Fruit fly (Drosophila melanogaster) whole organism, wandering third instar larva: ENCODE results near the gene CG14416.
A peak's percentile ranks its signal among the peaks of the same experiment; 100 is the strongest.

Experiments
- Abd-B ChIP-seq: fragments of >200 bp; optimal IDR thresholded peaks from 2 replicates; lab custom pipeline; 2017; ENCODE audit warnings: missing biosample characterization, missing genetic modification characterization
- CG32264 ChIP-seq: fragments of 200-800 bp; sonication (Bioruptor generic); optimal IDR thresholded peaks from 2 replicates; lab custom pipeline; 2016; ENCODE audit warnings: missing biosample characterization, missing genetic modification characterization
- CG9705 ChIP-seq: fragments of 200-800 bp; sonication (Bioruptor generic); optimal IDR thresholded peaks from 2 replicates; lab custom pipeline; 2018; ENCODE audit warnings: missing biosample characterization, mild to moderate bottlenecking, missing genetic modification characterization
- Dif ChIP-seq: fragments of 200-275, 200-300 bp; sonication (Bioruptor generic); optimal IDR thresholded peaks from 2 replicates; lab custom pipeline; 2018; ENCODE audit warnings: missing biosample characterization, missing genetic modification characterization; ENCODE audit not compliant: partially characterized antibody
- GATAd ChIP-seq: sonication (Bioruptor generic); optimal IDR thresholded peaks from 2 replicates; lab custom pipeline; 2016; ENCODE audit warnings: missing biosample characterization, missing genetic modification characterization
- HLH106 ChIP-seq: fragments of 200-800 bp; optimal IDR thresholded peaks from 3 replicates; lab custom pipeline; 2019; ENCODE audit warnings: missing biosample characterization, mild to moderate bottlenecking, missing genetic modification characterization, moderate library complexity
- Hnf4 ChIP-seq: fragments of 200-800 bp; sonication (Bioruptor generic); optimal IDR thresholded peaks from 2 replicates; lab custom pipeline; 2016; ENCODE audit warnings: missing biosample characterization, mild to moderate bottlenecking, missing genetic modification characterization
- Hr78 ChIP-seq: fragments of >200 bp; optimal IDR thresholded peaks from 2 replicates; lab custom pipeline; 2017; ENCODE audit warnings: missing biosample characterization, missing genetic modification characterization
- Hr83 ChIP-seq: fragments of 200-300 bp; sonication (Bioruptor generic); optimal IDR thresholded peaks from 2 replicates; lab custom pipeline; 2016; ENCODE audit warnings: missing biosample characterization, mild to moderate bottlenecking, missing genetic modification characterization, moderate library complexity; ENCODE audit not compliant: poor library complexity, severe bottlenecking
- N ChIP-seq: fragments of >200 bp; optimal IDR thresholded peaks from 2 replicates; lab custom pipeline; 2018; ENCODE audit warnings: missing biosample characterization, missing external identifiers, missing genetic modification characterization
- OdsH ChIP-seq: fragments of 200-800 bp; sonication (Bioruptor generic); optimal IDR thresholded peaks from 2 replicates; lab custom pipeline; 2016; ENCODE audit warnings: missing biosample characterization, mild to moderate bottlenecking, missing genetic modification characterization
- Rel ChIP-seq, 2 experiments: fragments of 200-800 bp; sonication (Bioruptor generic) in 1 of 2; optimal IDR thresholded peaks; 2 replicates in 1 of 2; 3 replicates in 1 of 2; lab custom pipeline; 2016 to 2019; ENCODE audit warnings: mild to moderate bottlenecking in 2 of 2, missing biosample characterization in 2 of 2, missing genetic modification characterization in 2 of 2, moderate library complexity in 1 of 2
- Sp1 ChIP-seq: fragments of 200-800 bp; sonication (Bioruptor generic); optimal IDR thresholded peaks from 3 replicates; lab custom pipeline; 2019; ENCODE audit warnings: missing biosample characterization, mild to moderate bottlenecking, missing genetic modification characterization, moderate library complexity
- Vsx2 ChIP-seq: fragments of 200-300, 225-300 bp; sonication (Bioruptor generic); optimal IDR thresholded peaks from 2 replicates; lab custom pipeline; 2018; ENCODE audit warnings: missing biosample characterization, missing genetic modification characterization; ENCODE audit not compliant: partially characterized antibody
- br ChIP-seq: fragments of 200-800 bp; sonication (Bioruptor generic); optimal IDR thresholded peaks from 2 replicates; lab custom pipeline; 2016; ENCODE audit warnings: missing biosample characterization, missing genetic modification characterization
- brk ChIP-seq: fragments of 200-800 bp; sonication (Bioruptor generic); optimal IDR thresholded peaks from 2 replicates; lab custom pipeline; 2016; ENCODE audit warnings: missing biosample characterization, mild to moderate bottlenecking, missing genetic modification characterization
- dmrt93B ChIP-seq: fragments of 200-800 bp; sonication (Bioruptor generic); optimal IDR thresholded peaks from 2 replicates; lab custom pipeline; 2018; ENCODE audit warnings: missing biosample characterization, mild to moderate bottlenecking, missing genetic modification characterization
- dsf ChIP-seq: sonication (Bioruptor generic); optimal IDR thresholded peaks from 2 replicates; lab custom pipeline; 2016; ENCODE audit warnings: missing biosample characterization, missing genetic modification characterization, borderline replicate concordance
- ey ChIP-seq: fragments of 200-800 bp; sonication (Bioruptor generic); optimal IDR thresholded peaks from 2 replicates; lab custom pipeline; 2016; ENCODE audit warnings: missing biosample characterization, missing genetic modification characterization
- foxo ChIP-seq, 2 experiments: fragments of 200-800 bp; sonication (Bioruptor generic); optimal IDR thresholded peaks; 2 replicates in 1 of 2; 3 replicates in 1 of 2; lab custom pipeline; 2016 to 2017; ENCODE audit warnings: missing biosample characterization in 2 of 2, missing genetic modification characterization in 2 of 2
- fru ChIP-seq: fragments of 200-800 bp; sonication (Bioruptor generic); optimal IDR thresholded peaks from 3 replicates; lab custom pipeline; 2016; ENCODE audit warnings: missing biosample characterization, mild to moderate bottlenecking, missing genetic modification characterization
- h ChIP-seq: fragments of 200-800 bp; sonication (Bioruptor generic); optimal IDR thresholded peaks from 3 replicates; lab custom pipeline; 2016; ENCODE audit warnings: missing biosample characterization, mild to moderate bottlenecking, missing genetic modification characterization
- jim ChIP-seq: fragments of 175-275, 200-325 bp; sonication (Bioruptor generic); optimal IDR thresholded peaks from 2 replicates; lab custom pipeline; 2016; ENCODE audit warnings: missing biosample characterization, mild to moderate bottlenecking, missing genetic modification characterization
- lola ChIP-seq: fragments of >200 bp; optimal IDR thresholded peaks from 2 replicates; lab custom pipeline; 2017; ENCODE audit warnings: missing biosample characterization, missing genetic modification characterization
- psq ChIP-seq: fragments of 200-800 bp; sonication (Bioruptor generic); optimal IDR thresholded peaks from 3 replicates; lab custom pipeline; 2017; ENCODE audit warnings: missing biosample characterization, mild to moderate bottlenecking, missing genetic modification characterization, moderate library complexity
- rgr ChIP-seq: fragments of 200-800 bp; sonication (Bioruptor generic); optimal IDR thresholded peaks from 3 replicates; lab custom pipeline; 2016; ENCODE audit warnings: missing biosample characterization, mild to moderate bottlenecking, missing genetic modification characterization
- sage ChIP-seq: fragments of 200-800 bp; sonication (Bioruptor generic); optimal IDR thresholded peaks from 2 replicates; lab custom pipeline; 2016; ENCODE audit warnings: missing biosample characterization, mild to moderate bottlenecking, missing genetic modification characterization
- sv ChIP-seq: fragments of 200-800 bp; sonication (Bioruptor generic); optimal IDR thresholded peaks from 3 replicates; lab custom pipeline; 2016; ENCODE audit warnings: missing biosample characterization, missing genetic modification characterization
- tai ChIP-seq: sonication (Bioruptor generic); optimal IDR thresholded peaks from 2 replicates; lab custom pipeline; 2016; ENCODE audit warnings: missing biosample characterization, missing genetic modification characterization
- usp ChIP-seq: fragments of >200 bp; optimal IDR thresholded peaks from 2 replicates; lab custom pipeline; 2017; ENCODE audit warnings: missing biosample characterization, missing genetic modification characterization
- woc ChIP-seq: sonication (Bioruptor generic); optimal IDR thresholded peaks from 2 replicates; lab custom pipeline; 2016; ENCODE audit warnings: missing biosample characterization, mild to moderate bottlenecking, missing genetic modification characterization

The CG14416 gene

DNA sequence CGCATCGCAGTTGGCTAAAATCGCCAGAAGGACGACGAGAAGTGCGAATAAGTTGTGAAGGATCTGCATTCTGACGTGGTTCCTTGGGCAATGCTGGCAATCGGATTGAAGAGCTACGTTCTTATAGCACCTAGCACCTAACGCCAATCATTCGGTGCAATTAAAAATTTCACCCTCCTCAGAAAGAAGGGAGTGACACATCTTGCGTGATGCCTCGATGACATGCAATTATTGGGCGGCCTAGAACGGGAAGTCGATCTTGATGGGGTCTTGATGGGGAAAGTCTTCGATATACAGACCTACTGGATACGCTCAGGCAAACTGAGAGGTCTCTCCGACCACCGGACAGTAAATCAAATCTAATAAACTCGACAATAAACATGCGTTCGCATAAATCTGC is at the start of gene CG14416:
TSS of gene CG14416 (minus strand) at position 101 of the 400 bp plus-strand sequence.
- TF ChIP-seq Abd-B (GFP tag; lab: Kevin White, UChicago) = no peak
- no peak for TF ChIP-seq N (GFP tag; lab: Kevin White, UChicago)
- TF ChIP-seq sv (GFP tag; lab: Kevin White, UChicago) = no peak
- no peak for TF ChIP-seq lola (GFP tag; lab: Kevin White, UChicago)
- no peak for TF ChIP-seq CG9705
- no peak for TF ChIP-seq dsf (GFP tag; lab: Kevin White, UChicago)
- TF ChIP-seq CG32264 (GFP tag; lab: Kevin White, UChicago) = no peak
- no peak for TF ChIP-seq HLH106 (tag; lab: Kevin White, UChicago)
- no peak for TF ChIP-seq Dif (GFP tag; lab: Kevin White, UChicago)
- no peak for TF ChIP-seq Hr78
- no peak for TF ChIP-seq dmrt93B (GFP tag; lab: Kevin White, UChicago)
- no peak for TF ChIP-seq fru
- no peak for TF ChIP-seq Hr83 (GFP tag; lab: Kevin White, UChicago)
- TF ChIP-seq woc (GFP tag; lab: Kevin White, UChicago) = no peak
- no peak for TF ChIP-seq Vsx2 (GFP tag; lab: Kevin White, UChicago)
- no peak for TF ChIP-seq Hnf4 (GFP tag; lab: Kevin White, UChicago)
- no peak for TF ChIP-seq brk (GFP tag; lab: Kevin White, UChicago)
- TF ChIP-seq psq (GFP tag; lab: Kevin White, UChicago) = no peak
- TF ChIP-seq, all 38 proteins: peak for 0

DNA sequence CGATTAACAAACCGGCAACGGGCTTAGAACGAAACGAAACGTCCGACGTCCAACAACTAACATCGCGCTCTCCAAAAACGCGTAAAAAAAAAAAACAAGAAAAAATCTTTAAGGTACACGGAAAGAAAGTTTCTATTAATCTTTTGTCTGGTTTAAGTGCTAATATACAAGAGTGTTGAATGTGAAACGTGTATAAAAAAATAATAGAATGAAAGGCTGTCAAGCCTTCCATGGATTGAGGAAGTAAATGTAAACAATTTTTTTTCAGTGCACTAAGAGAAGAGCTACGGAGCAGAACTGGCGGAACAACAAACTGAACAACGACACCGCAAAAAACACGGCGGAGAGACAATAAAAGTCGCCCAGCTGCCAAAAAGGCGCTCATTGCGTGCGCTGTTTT is 47.1 kb upstream of the CG14416 start, which contains the start of gene CG3588:
TSS of gene CG3588 (plus strand) at position 29 of the 400 bp plus-strand sequence.
- TF ChIP-seq h (GFP tag; lab: Kevin White, UChicago) = peak; percentile 65
- peak; percentile 63 for TF ChIP-seq rgr (GFP tag; lab: Kevin White, UChicago)
- TF ChIP-seq ey (GFP tag; lab: Kevin White, UChicago) = peak; percentile 57
- TF ChIP-seq sv (GFP tag; lab: Kevin White, UChicago) = peak; percentile 6
- TF ChIP-seq woc (GFP tag; lab: Kevin White, UChicago) = peak; percentile 19
- peak; percentile 24 for TF ChIP-seq psq (GFP tag; lab: Kevin White, UChicago)
- peak; percentile 60 for TF ChIP-seq br (GFP tag; lab: Kevin White, UChicago)
- peak; percentile 9 for TF ChIP-seq tai (GFP tag; lab: Kevin White, UChicago)
- TF ChIP-seq HLH106 (tag; lab: Kevin White, UChicago) = peak; percentile 63
- no peak for TF ChIP-seq dmrt93B (GFP tag; lab: Kevin White, UChicago)
- TF ChIP-seq Hr83 (GFP tag; lab: Kevin White, UChicago) = no peak
- peak; percentile 63 for TF ChIP-seq Hnf4 (GFP tag; lab: Kevin White, UChicago)
- TF ChIP-seq OdsH = peak; percentile 54
- TF ChIP-seq Sp1 (GFP tag; lab: Kevin White, UChicago) = peak; percentile 49
- no peak for TF ChIP-seq sage (GFP tag; lab: Kevin White, UChicago)

DNA sequence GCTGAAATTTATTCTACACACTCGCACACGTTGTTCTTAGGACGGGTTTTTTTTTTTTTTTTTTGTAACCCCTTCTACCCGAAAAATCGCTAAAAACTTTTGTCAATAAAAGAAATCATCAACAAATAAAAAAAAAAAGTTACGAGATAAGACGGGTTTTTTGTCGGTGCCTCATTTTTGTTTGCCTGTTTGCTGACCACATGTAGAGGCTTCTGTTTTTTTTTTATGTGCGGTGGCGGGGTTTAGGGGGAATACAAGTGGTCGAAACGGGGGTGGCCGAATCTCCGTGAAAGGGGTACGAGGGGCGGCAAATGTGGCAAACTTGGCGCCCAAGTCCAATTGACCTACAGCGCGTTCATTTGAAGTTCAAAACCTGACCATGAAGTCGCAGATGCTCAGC is 45.9 kb upstream of the CG14416 start:
- no peak for TF ChIP-seq lola (GFP tag; lab: Kevin White, UChicago)
- no peak for TF ChIP-seq usp (GFP tag; lab: Kevin White, UChicago)
- TF ChIP-seq dsf (GFP tag; lab: Kevin White, UChicago) = no peak
- TF ChIP-seq jim (GFP tag; lab: Kevin White, UChicago) = peak; percentile 77
- no peak for TF ChIP-seq Rel (GFP tag; optimal IDR thresholded peaks at IDR 0.05; lab: Kevin White, UChicago)
- TF ChIP-seq Rel (tag; optimal IDR thresholded peaks at IDR 0.05; lab: Kevin White, UChicago) = peak; percentile 38
- TF ChIP-seq, all 38 proteins: peak for 2

DNA sequence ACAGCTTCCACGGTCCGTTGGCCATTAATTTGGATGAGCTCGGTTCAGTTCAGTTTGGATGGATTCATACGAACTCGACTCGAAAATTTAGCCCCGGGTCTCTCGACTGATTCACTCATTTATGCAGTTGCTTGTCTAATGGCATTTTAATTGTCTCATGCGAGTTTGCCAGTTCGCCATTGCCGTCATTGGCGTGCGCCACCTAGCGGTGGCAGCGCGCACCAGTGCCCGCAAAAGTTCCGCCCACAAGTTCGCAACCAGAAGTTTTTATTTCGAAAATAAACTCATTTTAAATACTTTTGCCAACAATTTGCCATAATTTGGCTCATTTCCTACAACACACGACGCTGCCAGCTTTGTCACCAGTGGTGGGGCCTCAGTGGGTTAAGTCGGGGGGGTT is 42.5 kb upstream of the CG14416 start:
- no peak for TF ChIP-seq Vsx2 (GFP tag; lab: Kevin White, UChicago)
- no peak for TF ChIP-seq Hr78
- TF ChIP-seq lola (GFP tag; lab: Kevin White, UChicago) = no peak
- TF ChIP-seq foxo (GFP tag; optimal IDR thresholded peaks at IDR 0.05; lab: Kevin White, UChicago) = no peak
- no peak for TF ChIP-seq jim (GFP tag; lab: Kevin White, UChicago)
- no peak for TF ChIP-seq GATAd
